Fruit fly (Drosophila melanogaster) whole organism, embryonic: ENCODE measurements around the gene caup.

ENCODE experiments used
- Blimp-1 ChIP-seq: fragments of 200-800 bp; sonication (Bioruptor generic); optimal IDR thresholded peaks from 3 replicates; lab custom pipeline; 2018; ENCODE audit warnings: missing biosample characterization, missing genetic modification characterization, mild to moderate bottlenecking, moderate library complexity, missing genetic modification reagents
- CG10147 ChIP-seq: fragments of 200-800 bp; sonication (Bioruptor generic); optimal IDR thresholded peaks from 2 replicates; lab custom pipeline; 2019; ENCODE audit warnings: missing biosample characterization, mild to moderate bottlenecking, missing genetic modification characterization, moderate library complexity
- CG11093 ChIP-seq: fragments of 200-800 bp; sonication (Bioruptor generic); IDR thresholded peaks from 3 replicates; pipeline ENCODE4 v1.3.6; 2022; ENCODE audit warnings: missing biosample characterization, missing genetic modification characterization
- CG11247 ChIP-seq: fragments of 200-800 bp; sonication (Bioruptor generic); IDR thresholded peaks from 2 replicates; pipeline ENCODE4 v1.3.6; 2022; ENCODE audit warnings: missing biosample characterization, missing genetic modification characterization
- CG12071 ChIP-seq: fragments of 200-800 bp; sonication (Bioruptor generic); optimal IDR thresholded peaks from 3 replicates; lab custom pipeline; 2018; ENCODE audit warnings: missing biosample characterization, mild to moderate bottlenecking, missing genetic modification characterization
- CG12391 ChIP-seq: fragments of 200-800 bp; sonication (Bioruptor generic); optimal IDR thresholded peaks from 3 replicates; lab custom pipeline; 2018; ENCODE audit warnings: missing biosample characterization, mild to moderate bottlenecking, missing genetic modification characterization, moderate library complexity
- CG14860 ChIP-seq: fragments of 200-800 bp; sonication (Bioruptor generic); IDR thresholded peaks from 3 replicates; pipeline ENCODE4 v1.3.6; 2022; ENCODE audit warnings: missing biosample characterization, missing genetic modification characterization; ENCODE audit not compliant: partially characterized antibody
- CG16815 ChIP-seq: fragments of 200-800 bp; sonication (Bioruptor generic); optimal IDR thresholded peaks from 3 replicates; lab custom pipeline; 2017; ENCODE audit warnings: missing biosample characterization, mild to moderate bottlenecking, missing genetic modification characterization
- CG17186 ChIP-seq: fragments of 200-800 bp; sonication (Bioruptor generic); optimal IDR thresholded peaks from 3 replicates; lab custom pipeline; 2017; ENCODE audit warnings: missing biosample characterization, missing genetic modification reagents, missing genetic modification characterization
- CG17385 ChIP-seq: fragments of 200-800 bp; sonication (Bioruptor generic); optimal IDR thresholded peaks from 3 replicates; lab custom pipeline; 2018; ENCODE audit warnings: missing biosample characterization, mild to moderate bottlenecking, missing genetic modification characterization
- CG17829 ChIP-seq: fragments of 200-800 bp; optimal IDR thresholded peaks from 2 replicates; lab custom pipeline; 2019; ENCODE audit warnings: missing biosample characterization, mild to moderate bottlenecking, missing genetic modification characterization, moderate library complexity
- CG30431 ChIP-seq: fragments of 200-800 bp; sonication (Bioruptor generic); optimal IDR thresholded peaks from 2 replicates; lab custom pipeline; 2017; ENCODE audit warnings: missing biosample characterization, missing genetic modification characterization
- CG33213 ChIP-seq: fragments of 200-800 bp; sonication (Bioruptor generic); optimal IDR thresholded peaks from 3 replicates; lab custom pipeline; 2016; ENCODE audit warnings: missing biosample characterization, missing genetic modification characterization
- CG6765 ChIP-seq: fragments of 200-800 bp; sonication (Bioruptor generic); optimal IDR thresholded peaks from 3 replicates; lab custom pipeline; 2017; ENCODE audit warnings: missing biosample characterization, mild to moderate bottlenecking, missing genetic modification characterization
- CG8478 ChIP-seq: fragments of >200 bp; optimal IDR thresholded peaks from 2 replicates; lab custom pipeline; 2018
- CG8924 ChIP-seq: fragments of 200-800 bp; optimal IDR thresholded peaks from 3 replicates; lab custom pipeline; 2019; ENCODE audit warnings: missing biosample characterization, mild to moderate bottlenecking, missing genetic modification characterization, moderate library complexity
- Dip3 ChIP-seq: fragments of 200-800 bp; sonication (Bioruptor generic); optimal IDR thresholded peaks from 3 replicates; lab custom pipeline; 2016; ENCODE audit warnings: missing biosample characterization, missing genetic modification characterization
- HHEX ChIP-seq: fragments of 200-800 bp; sonication (Bioruptor generic); optimal IDR thresholded peaks from 3 replicates; lab custom pipeline; 2017; ENCODE audit warnings: missing biosample characterization, mild to moderate bottlenecking, missing genetic modification characterization, missing genetic modification reagents
- Hmx ChIP-seq: fragments of 200-800 bp; sonication (Bioruptor generic); optimal IDR thresholded peaks from 2 replicates; lab custom pipeline; 2016; ENCODE audit warnings: missing biosample characterization, missing genetic modification characterization
- Jarid2 ChIP-seq: fragments of 200-800 bp; sonication (Bioruptor generic); optimal IDR thresholded peaks from 3 replicates; lab custom pipeline; 2017; ENCODE audit warnings: mild to moderate bottlenecking, missing biosample characterization, missing genetic modification reagents, missing genetic modification characterization
- Lhr ChIP-seq: fragments of 200-800 bp; sonication (Bioruptor generic); optimal IDR thresholded peaks from 3 replicates; lab custom pipeline; 2017; ENCODE audit warnings: mild to moderate bottlenecking, missing biosample characterization, missing genetic modification reagents, missing genetic modification characterization
- NC2β ChIP-seq: fragments of 200-800 bp; sonication (Bioruptor generic); optimal IDR thresholded peaks from 2 replicates; lab custom pipeline; 2016; ENCODE audit warnings: missing biosample characterization, missing genetic modification characterization
- PHDP ChIP-seq: fragments of 200-800 bp; sonication (Bioruptor generic); optimal IDR thresholded peaks from 3 replicates; lab custom pipeline; 2018; ENCODE audit warnings: missing biosample characterization, mild to moderate bottlenecking, missing genetic modification characterization, moderate library complexity
- Sox100B ChIP-seq: fragments of 200-800 bp; sonication (Bioruptor generic); optimal IDR thresholded peaks from 3 replicates; lab custom pipeline; 2018; ENCODE audit warnings: missing biosample characterization, mild to moderate bottlenecking, missing genetic modification characterization
- TFAM ChIP-seq: fragments of 200-800 bp; sonication (Bioruptor generic); optimal IDR thresholded peaks from 2 replicates; lab custom pipeline; 2017; ENCODE audit warnings: missing biosample characterization, missing genetic modification characterization, inconsistent platforms
- Taf1 ChIP-seq: fragments of 200-800 bp; sonication (Bioruptor generic); IDR thresholded peaks from 2 replicates; pipeline ENCODE4 v1.3.6; 2022; ENCODE audit warnings: missing biosample characterization, missing genetic modification characterization
- Xbp1 ChIP-seq: fragments of 200-800 bp; sonication (Bioruptor generic); optimal IDR thresholded peaks from 3 replicates; lab custom pipeline; 2016; ENCODE audit warnings: missing biosample characterization, mild to moderate bottlenecking, missing genetic modification characterization
- ab ChIP-seq: fragments of 200-800 bp; sonication (Bioruptor generic); optimal IDR thresholded peaks from 2 replicates; lab custom pipeline; 2016; ENCODE audit warnings: missing biosample characterization, missing genetic modification characterization
- al ChIP-seq: fragments of 200-800 bp; sonication (Bioruptor generic); IDR thresholded peaks from 2 replicates; pipeline ENCODE4 v1.3.6; 2022; ENCODE audit warnings: missing biosample characterization, missing genetic modification characterization
- bigmax ChIP-seq: fragments of 200-800 bp; sonication (Bioruptor generic); optimal IDR thresholded peaks from 2 replicates; lab custom pipeline; 2018; ENCODE audit warnings: missing biosample characterization, mild to moderate bottlenecking, missing genetic modification characterization
- br ChIP-seq: fragments of >200 bp; optimal IDR thresholded peaks from 2 replicates; lab custom pipeline; 2017
- cato ChIP-seq: fragments of 200-800 bp; sonication (Bioruptor generic); optimal IDR thresholded peaks from 2 replicates; lab custom pipeline; 2016; ENCODE audit warnings: missing biosample characterization, missing genetic modification characterization, borderline replicate concordance
- chif ChIP-seq, 2 experiments: fragments of 200-800 bp; sonication (Bioruptor generic); optimal IDR thresholded peaks; 3 replicates each; lab custom pipeline; 2016; ENCODE audit warnings: missing biosample characterization in 2 of 2, missing genetic modification characterization in 2 of 2
- dysf ChIP-seq: fragments of 200-800 bp; sonication (Bioruptor generic); IDR thresholded peaks from 3 replicates; pipeline ENCODE4 v1.3.6; 2022; ENCODE audit warnings: missing biosample characterization, missing genetic modification characterization
- en ChIP-seq: fragments of 200-800 bp; sonication (Bioruptor generic); optimal IDR thresholded peaks from 2 replicates; lab custom pipeline; 2016; ENCODE audit warnings: missing biosample characterization, missing genetic modification characterization
- fd102C ChIP-seq: fragments of 200-800 bp; sonication (Bioruptor generic); optimal IDR thresholded peaks from 2 replicates; lab custom pipeline; 2018; ENCODE audit warnings: missing biosample characterization, mild to moderate bottlenecking, missing genetic modification characterization, moderate library complexity
- fd3F ChIP-seq: fragments of 200-800 bp; sonication (Bioruptor generic); optimal IDR thresholded peaks from 2 replicates; lab custom pipeline; 2018; ENCODE audit warnings: missing biosample characterization, mild to moderate bottlenecking, missing genetic modification characterization, moderate library complexity
- gcm2 ChIP-seq: fragments of 200-800 bp; sonication (Bioruptor generic); optimal IDR thresholded peaks from 2 replicates; lab custom pipeline; 2016; ENCODE audit warnings: missing biosample characterization, missing genetic modification characterization
- gsb ChIP-seq: fragments of 200-800 bp; sonication (Bioruptor generic); IDR thresholded peaks from 2 replicates; pipeline ENCODE4 v1.3.6; 2022; ENCODE audit warnings: missing biosample characterization, missing genetic modification characterization
- hbn ChIP-seq: fragments of 200-800 bp; sonication (Bioruptor generic); IDR thresholded peaks from 2 replicates; pipeline ENCODE4 v1.3.6; 2022; ENCODE audit warnings: missing biosample characterization, missing genetic modification characterization; ENCODE audit not compliant: partially characterized antibody
- insv ChIP-seq, 2 experiments: fragments of 200-800 bp; sonication (Bioruptor generic); optimal IDR thresholded peaks; 3 replicates each; lab custom pipeline; 2016 to 2018; ENCODE audit warnings: missing biosample characterization in 2 of 2, missing genetic modification characterization in 2 of 2
- pnt ChIP-seq: fragments of 200-800 bp; sonication (Bioruptor generic); optimal IDR thresholded peaks from 3 replicates; lab custom pipeline; 2016; ENCODE audit warnings: missing biosample characterization, missing genetic modification characterization
- prd ChIP-seq, 3 experiments: fragments of >200 bp in 2 of 3; fragments of 200-800 bp in 1 of 3; sonication (Bioruptor generic) in 1 of 3; optimal IDR thresholded peaks in 2 of 3; IDR thresholded peaks in 1 of 3; 2 replicates in 2 of 3; 3 replicates in 1 of 3; pipeline versions ENCODE4 v1.3.6 to Lab custom; 2017 to 2022; ENCODE audit warnings: missing biosample characterization in 1 of 3, missing genetic modification characterization in 1 of 3
- slbo ChIP-seq: fragments of 200-800 bp; sonication (Bioruptor generic); IDR thresholded peaks from 2 replicates; pipeline ENCODE4 v1.3.6; 2022; ENCODE audit warnings: missing biosample characterization, missing genetic modification characterization
- tgo ChIP-seq: fragments of 200-800 bp; sonication (Bioruptor generic); IDR thresholded peaks from 3 replicates; pipeline ENCODE4 v1.3.6; 2022; ENCODE audit warnings: missing biosample characterization, missing genetic modification characterization
- tx ChIP-seq: fragments of 200-800 bp; sonication (Bioruptor generic); optimal IDR thresholded peaks from 2 replicates; lab custom pipeline; 2016; ENCODE audit warnings: missing biosample characterization, missing genetic modification characterization
- unpg ChIP-seq: fragments of 200-800 bp; sonication (Bioruptor generic); optimal IDR thresholded peaks from 3 replicates; lab custom pipeline; 2018; ENCODE audit warnings: missing biosample characterization, mild to moderate bottlenecking, missing genetic modification characterization, moderate library complexity
- vnd ChIP-seq: fragments of 200-800 bp; sonication (Bioruptor generic); IDR thresholded peaks from 3 replicates; pipeline ENCODE4 v1.3.6; 2022; ENCODE audit warnings: missing biosample characterization, missing genetic modification characterization; ENCODE audit not compliant: partially characterized antibody
- wor ChIP-seq: fragments of 200-800 bp; sonication (Bioruptor generic); IDR thresholded peaks from 2 replicates; pipeline ENCODE4 v1.3.6; 2022; ENCODE audit warnings: missing biosample characterization, missing genetic modification characterization
- zen2 ChIP-seq: fragments of 200-800 bp; sonication (Bioruptor generic); IDR thresholded peaks from 3 replicates; pipeline ENCODE4 v1.3.6; 2022; ENCODE audit warnings: missing biosample characterization, missing genetic modification characterization; ENCODE audit not compliant: partially characterized antibody

The caup gene

DNA sequence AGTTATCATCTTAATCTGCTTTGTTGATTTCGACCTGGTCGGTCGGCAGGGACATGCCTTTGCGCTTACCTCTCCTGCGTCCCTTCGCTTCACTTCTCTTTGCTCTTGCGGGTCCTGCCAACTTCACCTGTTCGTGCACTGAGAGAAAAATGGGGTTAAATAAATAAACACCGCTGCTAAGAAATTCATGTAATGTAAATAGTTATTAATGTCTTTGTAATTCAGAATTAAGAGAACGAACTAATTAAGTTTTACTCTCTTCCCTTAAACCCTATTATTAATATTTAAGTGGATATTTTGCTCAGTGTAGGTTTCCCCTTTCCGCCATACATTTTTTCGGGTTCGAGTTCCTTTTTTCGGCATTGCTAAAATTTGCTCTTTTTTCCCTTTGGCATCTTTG lies 7.0 kb downstream of the caup start (continued):
- no peak for TF ChIP-seq NC2β (GFP tag; lab: Kevin White, UChicago)
- no peak for TF ChIP-seq CG17186 (GFP tag; lab: Kevin White, UChicago)
- no peak for TF ChIP-seq CG16815 (GFP tag; lab: Kevin White, UChicago)
- TF ChIP-seq Xbp1 (GFP tag; lab: Kevin White, UChicago): no peak
- no peak for TF ChIP-seq CG8478
- TF ChIP-seq CG33213 (GFP tag; lab: Kevin White, UChicago): no peak
- no peak for TF ChIP-seq Jarid2 (GFP tag; lab: Kevin White, UChicago)
- TF ChIP-seq prd (optimal IDR thresholded peaks at IDR 0.05; lab: Kevin White, UChicago): no peak
- TF ChIP-seq prd (GFP tag; IDR thresholded peaks at IDR 0.05; lab: Robert Waterston, UW): peak; percentile 83
- peak; percentile 15 for TF ChIP-seq CG8924 (tag; lab: Kevin White, UChicago)
- TF ChIP-seq gcm2: no peak
- no peak for TF ChIP-seq ab
- no peak for TF ChIP-seq gsb (GFP tag; lab: Robert Waterston, UW)
- no peak for TF ChIP-seq vnd (GFP tag; lab: Robert Waterston, UW)
- no peak for TF ChIP-seq hbn (GFP tag; lab: Robert Waterston, UW)
- peak; percentile 10 for TF ChIP-seq CG12391
- TF ChIP-seq cato (GFP tag; lab: Kevin White, UChicago): no peak
- no peak for TF ChIP-seq HHEX (GFP tag; lab: Kevin White, UChicago)
- peak; percentile 58 for TF ChIP-seq CG17829 (tag; lab: Kevin White, UChicago)
- no peak for TF ChIP-seq CG12071 (GFP tag; lab: Kevin White, UChicago)
- TF ChIP-seq fd102C: peak; percentile 78
- peak; percentile 0 for TF ChIP-seq unpg (GFP tag; lab: Kevin White, UChicago)

DNA sequence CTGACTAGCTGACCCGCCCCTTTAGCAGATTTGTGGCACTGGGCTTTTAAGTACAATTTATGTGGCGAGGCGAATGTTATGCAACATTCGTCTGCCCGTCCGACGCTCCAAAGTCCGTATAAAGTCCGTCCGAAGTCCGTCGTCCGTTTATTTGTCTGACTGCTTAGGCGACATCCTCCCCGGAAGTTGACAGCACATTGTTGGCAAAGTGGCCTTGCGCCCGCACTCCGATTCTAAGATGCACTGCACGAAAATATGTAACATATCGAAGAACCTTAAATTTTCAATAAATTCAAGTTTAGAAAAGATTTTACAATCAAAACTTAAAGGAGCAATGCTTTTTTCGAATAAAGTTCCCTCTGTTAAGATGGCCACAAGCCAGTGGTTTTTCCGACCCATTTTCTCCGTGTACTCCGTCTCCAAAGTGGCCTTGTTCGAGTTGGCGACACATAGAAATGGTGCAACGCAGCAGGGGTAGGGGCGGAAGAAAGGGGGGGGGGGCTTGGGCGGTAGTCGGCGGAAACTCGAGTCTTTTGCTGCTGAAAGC lies 9.5 kb downstream of the caup start:
- TF ChIP-seq CG30431 (GFP tag; lab: Kevin White, UChicago) (no peak), chif (GFP tag; optimal IDR thresholded peaks at IDR 0.05; lab: Kevin White, UChicago) (no peak), tgo (0 out of 3 replicates have a peak, but pooled peaks have one; percentile 23), CG10147 (GFP tag; lab: Kevin White, UChicago) (no peak), CG11093 (GFP tag; lab: Robert Waterston, UW) (no peak), CG17385 (peak; percentile 10), insv (GFP tag; optimal IDR thresholded peaks at IDR 0.05; lab: Kevin White, UChicago) (no peak), tx (no peak), en (GFP tag; lab: Kevin White, UChicago) (no peak), Dip3 (GFP tag; lab: Kevin White, UChicago) (no peak), slbo (GFP tag; lab: Robert Waterston, UW) (peak; percentile 17; the same call in 1 of the 2 replicates), pnt (peak; percentile 10), TFAM (no peak), wor (GFP tag; lab: Robert Waterston, UW) (no peak), Sox100B (GFP tag; lab: Kevin White, UChicago) (peak; percentile 3), Lhr (GFP tag; lab: Kevin White, UChicago) (no peak), fd3F (GFP tag; lab: Kevin White, UChicago) (no peak), Hmx (GFP tag; lab: Kevin White, UChicago) (no peak), PHDP (no peak), CG14860 (GFP tag; lab: Robert Waterston, UW) (no peak), Blimp-1 (peak; percentile 60), CG6765 (GFP tag; lab: Kevin White, UChicago) (no peak), zen2 (no peak), al (GFP tag; lab: Robert Waterston, UW) (no peak), Taf1 (GFP tag; lab: Robert Waterston, UW) (no peak), CG11247 (no peak), bigmax (no peak), dysf (peak; percentile 54; the same call in 2 of the 3 replicates), br (lab: Kevin White, UChicago) (no peak)
